Worm (Caenorhabditis elegans) whole organism, early embryonic: ENCODE measurements around the gene C45H4.21.

Experiments used
- B0310.2 ChIP-seq: sonication (generic microtip); optimal IDR thresholded peaks from 2 replicates; lab custom pipeline; 2016; ENCODE audit warnings: mild to moderate bottlenecking, missing genetic modification characterization, missing compliant biosample characterization
- F13C5.2 ChIP-seq: sonication (generic microtip); optimal IDR thresholded peaks from 2 replicates; lab custom pipeline; 2017; ENCODE audit warnings: mild to moderate bottlenecking, missing genetic modification characterization, inconsistent platforms, missing compliant biosample characterization
- aly-1 ChIP-seq: sonication (generic microtip); optimal IDR thresholded peaks from 2 replicates; lab custom pipeline; 2016; ENCODE audit warnings: missing genetic modification characterization, missing compliant biosample characterization
- ama-1 ChIP-seq: fragments of 150-350 bp; optimal IDR thresholded peaks from 2 replicates; lab custom pipeline; 2014
- ceh-13 ChIP-seq: fragments of 200-800 bp; sonication (Bioruptor generic); optimal IDR thresholded peaks from 2 replicates; lab custom pipeline; 2018; ENCODE audit warnings: mild to moderate bottlenecking, missing genetic modification characterization, missing compliant biosample characterization
- ceh-36 ChIP-seq: sonication (generic microtip); optimal IDR thresholded peaks from 2 replicates; lab custom pipeline; 2016; ENCODE audit warnings: missing genetic modification characterization, inconsistent platforms, missing compliant biosample characterization
- ets-7 ChIP-seq: sonication (generic microtip); optimal IDR thresholded peaks from 2 replicates; lab custom pipeline; 2016; ENCODE audit warnings: missing genotype, missing genetic modification characterization, missing compliant biosample characterization
- flt-1 ChIP-seq: fragments of 200-800 bp; sonication (Bioruptor generic); IDR thresholded peaks from 2 replicates; pipeline ENCODE4 v1.3.6; 2022; ENCODE audit warnings: missing genetic modification characterization, missing compliant biosample characterization
- hmbx-1 ChIP-seq: sonication (generic microtip); optimal IDR thresholded peaks from 2 replicates; lab custom pipeline; 2016; ENCODE audit warnings: mild to moderate bottlenecking, missing genetic modification characterization, missing compliant biosample characterization
- hmg-4 ChIP-seq: fragments of 200-800 bp; sonication (Bioruptor generic); optimal IDR thresholded peaks from 2 replicates; lab custom pipeline; 2018; ENCODE audit warnings: mild to moderate bottlenecking, missing genetic modification characterization, missing compliant biosample characterization
- hnd-1 ChIP-seq: sonication (generic microtip); optimal IDR thresholded peaks from 2 replicates; lab custom pipeline; 2016; ENCODE audit warnings: missing genetic modification characterization, missing compliant biosample characterization
- pes-1 ChIP-seq: fragments of 200-800 bp; sonication (Bioruptor generic); IDR thresholded peaks from 2 replicates; pipeline ENCODE4 v1.3.6; 2022; ENCODE audit warnings: missing genetic modification reagents, missing genetic modification characterization, missing compliant biosample characterization
- scrt-1 ChIP-seq: fragments of 200-800 bp; sonication (Bioruptor generic); IDR thresholded peaks from 2 replicates; pipeline ENCODE4 v1.3.6; 2022; ENCODE audit warnings: missing genetic modification characterization, missing compliant biosample characterization
- sea-1 ChIP-seq: fragments of 200-800 bp; sonication (Bioruptor generic); conservative IDR thresholded peaks from 2 replicates; pipeline ENCODE4 v1.3.6; 2022; ENCODE audit warnings: missing genetic modification characterization, missing compliant biosample characterization
- tbx-11 ChIP-seq: fragments of 200-800 bp; sonication (Bioruptor generic); IDR thresholded peaks from 2 replicates; pipeline ENCODE4 v1.3.6; 2022; ENCODE audit warnings: missing genetic modification characterization, missing compliant biosample characterization
- tbx-37 ChIP-seq: fragments of 200-800 bp; sonication (Bioruptor generic); conservative IDR thresholded peaks from 2 replicates; pipeline ENCODE4 v1.3.6; 2022; ENCODE audit warnings: missing genetic modification reagents, missing genetic modification characterization, missing compliant biosample characterization
- tra-4 ChIP-seq: sonication (generic microtip); optimal IDR thresholded peaks from 2 replicates; lab custom pipeline; 2017; ENCODE audit warnings: missing genetic modification characterization, missing compliant biosample characterization

Gene C45H4.21

ce11 chrV:2149432-2149831 is at the start of gene C45H4.21:
TSS of gene C45H4.21 (minus strand) at chrV:2149532.
- TF ChIP-seq tra-4 (tag; lab: Kevin White, UChicago) (no peak), ama-1 (lab: Kevin White, UChicago) (no peak), ets-7 (tag; lab: Kevin White, UChicago) (no peak), sea-1 (no peak), aly-1 (tag; lab: Kevin White, UChicago) (no peak), F13C5.2 (tag; lab: Kevin White, UChicago) (no peak), tbx-37 (GFP tag; lab: Robert Waterston, UW) (no peak), pes-1 (GFP tag; lab: Robert Waterston, UW) (no peak), tbx-11 (GFP tag; lab: Robert Waterston, UW) (no peak), hnd-1 (tag; lab: Kevin White, UChicago) (no peak), B0310.2 (no peak), scrt-1 (no peak), ceh-13 (GFP tag; lab: Kevin White, UChicago) (no peak), hmg-4 (GFP tag; lab: Kevin White, UChicago) (no peak), ceh-36 (tag; lab: Kevin White, UChicago) (no peak), flt-1 (GFP tag; lab: Robert Waterston, UW) (no peak), hmbx-1 (tag; lab: Kevin White, UChicago) (no peak)

DNA sequence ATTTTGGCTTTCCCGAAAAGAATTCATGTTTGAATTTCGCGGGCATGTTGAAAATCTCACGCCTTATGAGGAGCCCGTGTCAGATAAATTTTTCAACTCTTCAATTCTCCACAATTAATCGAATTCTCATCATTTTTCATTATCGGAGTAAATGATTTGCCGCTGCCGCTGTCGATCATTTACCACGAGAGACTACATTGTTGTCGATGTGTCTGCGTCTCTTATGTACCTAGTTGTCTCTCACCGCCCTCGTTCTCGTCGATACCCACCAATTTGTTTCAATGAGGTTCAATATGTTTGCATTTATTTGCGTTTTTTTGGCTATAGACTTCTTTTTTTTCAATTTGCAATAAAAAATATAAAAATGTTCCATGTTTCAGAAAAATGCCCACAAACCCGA is 42.8 kb upstream of the C45H4.21 start, which contains the start of gene nhr-13:
TSS of gene nhr-13 (plus strand) at position 369 of the 400 bp plus-strand sequence.
- TF ChIP-seq ets-7 (tag; lab: Kevin White, UChicago) (no peak), tbx-37 (GFP tag; lab: Robert Waterston, UW) (no peak), ceh-36 (tag; lab: Kevin White, UChicago) (no peak), aly-1 (tag; lab: Kevin White, UChicago) (no peak), F13C5.2 (tag; lab: Kevin White, UChicago) (no peak), tra-4 (tag; lab: Kevin White, UChicago) (no peak), flt-1 (GFP tag; lab: Robert Waterston, UW) (no peak)

DNA sequence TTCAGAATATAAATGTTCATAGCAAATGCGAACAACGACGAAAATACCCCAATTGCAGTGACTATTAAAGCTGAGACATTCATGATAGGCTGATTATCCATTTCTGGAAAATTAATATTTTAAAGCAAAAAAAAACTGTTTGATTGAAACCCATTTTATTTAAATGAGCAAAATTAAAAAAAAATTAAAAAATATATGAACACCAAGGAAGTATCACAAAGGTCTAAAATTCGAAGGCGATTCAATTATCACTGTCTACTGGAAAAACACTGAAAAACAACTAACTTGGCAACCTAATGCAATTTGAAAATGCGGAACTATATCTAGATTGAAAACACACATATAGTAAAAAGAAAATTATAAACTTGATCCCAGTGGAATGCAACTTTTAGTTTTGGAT is 41.8 kb upstream of the C45H4.21 start, which contains the start of gene srbc-42:
TSS of gene srbc-42 (minus strand) at position 101 of the 400 bp plus-strand sequence.
- TF ChIP-seq ceh-36 (tag; lab: Kevin White, UChicago) (no peak), hmg-4 (GFP tag; lab: Kevin White, UChicago) (no peak), tbx-37 (GFP tag; lab: Robert Waterston, UW) (no peak), ets-7 (tag; lab: Kevin White, UChicago) (no peak), pes-1 (GFP tag; lab: Robert Waterston, UW) (no peak), F13C5.2 (tag; lab: Kevin White, UChicago) (no peak), aly-1 (tag; lab: Kevin White, UChicago) (no peak), hmbx-1 (tag; lab: Kevin White, UChicago) (no peak), ama-1 (lab: Kevin White, UChicago) (no peak), scrt-1 (no peak), hnd-1 (tag; lab: Kevin White, UChicago) (no peak), tra-4 (tag; lab: Kevin White, UChicago) (no peak), B0310.2 (no peak), sea-1 (no peak), flt-1 (GFP tag; lab: Robert Waterston, UW) (no peak), ceh-13 (GFP tag; lab: Kevin White, UChicago) (no peak), tbx-11 (GFP tag; lab: Robert Waterston, UW) (no peak)

DNA sequence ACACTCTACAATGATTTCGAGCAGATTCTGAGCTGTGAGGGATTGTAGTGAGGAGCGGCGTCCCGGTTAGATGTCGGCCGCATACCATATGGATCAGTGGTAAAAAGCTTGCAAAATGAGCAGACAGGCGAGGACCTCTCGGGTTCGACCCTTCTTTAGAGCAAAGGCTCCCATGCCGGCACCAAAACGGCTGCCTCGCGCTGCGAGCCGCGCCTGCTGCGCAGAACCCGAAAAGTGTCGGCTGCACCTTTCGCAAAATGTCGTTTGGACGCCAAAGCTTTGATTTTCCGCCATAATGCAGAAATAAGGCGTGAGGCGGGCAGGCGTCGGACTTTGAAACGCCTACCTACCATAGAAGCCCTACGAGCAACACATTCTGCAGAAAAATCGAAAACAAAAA is 41.1 kb upstream of the C45H4.21 start:
- TF ChIP-seq pes-1 (GFP tag; lab: Robert Waterston, UW) (no peak), ets-7 (tag; lab: Kevin White, UChicago) (no peak), ama-1 (lab: Kevin White, UChicago) (no peak), ceh-36 (tag; lab: Kevin White, UChicago) (no peak), hnd-1 (tag; lab: Kevin White, UChicago) (no peak)

- no peak for TF ChIP-seq aly-1 (tag; lab: Kevin White, UChicago)
- TF ChIP-seq pes-1 (GFP tag; lab: Robert Waterston, UW): no peak
- no peak for TF ChIP-seq F13C5.2 (tag; lab: Kevin White, UChicago)
- no peak for TF ChIP-seq tra-4 (tag; lab: Kevin White, UChicago)
- TF ChIP-seq ceh-13 (GFP tag; lab: Kevin White, UChicago): no peak
- no peak for TF ChIP-seq hnd-1 (tag; lab: Kevin White, UChicago)
- TF ChIP-seq sea-1: no peak
- no peak for TF ChIP-seq tbx-11 (GFP tag; lab: Robert Waterston, UW)
- no peak for TF ChIP-seq flt-1 (GFP tag; lab: Robert Waterston, UW)
- no peak for TF ChIP-seq ceh-36 (tag; lab: Kevin White, UChicago)
- TF ChIP-seq hmg-4 (GFP tag; lab: Kevin White, UChicago): no peak
- no peak for TF ChIP-seq ets-7 (tag; lab: Kevin White, UChicago)
- TF ChIP-seq B0310.2: no peak
Measured at ce11 chrV:2187864-2188345, 38.6 kb upstream of the C45H4.21 start, which contains the start of gene Y5H2B.3. TSS of gene Y5H2B.3 (plus strand) at chrV:2188295.

ce11 chrV:2185486-2185885 is 36.2 kb upstream of the C45H4.21 start:
- TF ChIP-seq B0310.2: no peak
- TF ChIP-seq tbx-37 (GFP tag; lab: Robert Waterston, UW): no peak
- TF ChIP-seq F13C5.2 (tag; lab: Kevin White, UChicago): no peak
- TF ChIP-seq ama-1 (lab: Kevin White, UChicago): no peak
- TF ChIP-seq tra-4 (tag; lab: Kevin White, UChicago): no peak
- no peak for TF ChIP-seq hmbx-1 (tag; lab: Kevin White, UChicago)
- no peak for TF ChIP-seq aly-1 (tag; lab: Kevin White, UChicago)
- no peak for TF ChIP-seq ceh-13 (GFP tag; lab: Kevin White, UChicago)
- no peak for TF ChIP-seq flt-1 (GFP tag; lab: Robert Waterston, UW)
- no peak for TF ChIP-seq pes-1 (GFP tag; lab: Robert Waterston, UW)

- TF ChIP-seq B0310.2 (no peak), hmbx-1 (tag; lab: Kevin White, UChicago) (no peak), tra-4 (tag; lab: Kevin White, UChicago) (no peak), ets-7 (tag; lab: Kevin White, UChicago) (no peak), sea-1 (no peak)
Measured at ce11 chrV:2183162-2183561, 33.8 kb upstream of the C45H4.21 start, which contains the start of gene cyp-33C2. TSS of gene cyp-33C2 (plus strand) at chrV:2183488.
